Worm (Caenorhabditis elegans) whole organism, L4/young adult: ENCODE measurements around the gene B0454.26.

Experiments
- W03F9.2 ChIP-seq: fragments of 150-350 bp; optimal IDR thresholded peaks from 2 replicates; lab custom pipeline; 2014; ENCODE audit warnings: missing biosample characterization, missing genetic modification characterization
- dao-5 ChIP-seq: sonication (generic microtip); optimal IDR thresholded peaks from 2 replicates; lab custom pipeline; 2016; ENCODE audit warnings: missing genotype, missing genetic modification characterization, moderate library complexity, missing compliant biosample characterization

DNA sequence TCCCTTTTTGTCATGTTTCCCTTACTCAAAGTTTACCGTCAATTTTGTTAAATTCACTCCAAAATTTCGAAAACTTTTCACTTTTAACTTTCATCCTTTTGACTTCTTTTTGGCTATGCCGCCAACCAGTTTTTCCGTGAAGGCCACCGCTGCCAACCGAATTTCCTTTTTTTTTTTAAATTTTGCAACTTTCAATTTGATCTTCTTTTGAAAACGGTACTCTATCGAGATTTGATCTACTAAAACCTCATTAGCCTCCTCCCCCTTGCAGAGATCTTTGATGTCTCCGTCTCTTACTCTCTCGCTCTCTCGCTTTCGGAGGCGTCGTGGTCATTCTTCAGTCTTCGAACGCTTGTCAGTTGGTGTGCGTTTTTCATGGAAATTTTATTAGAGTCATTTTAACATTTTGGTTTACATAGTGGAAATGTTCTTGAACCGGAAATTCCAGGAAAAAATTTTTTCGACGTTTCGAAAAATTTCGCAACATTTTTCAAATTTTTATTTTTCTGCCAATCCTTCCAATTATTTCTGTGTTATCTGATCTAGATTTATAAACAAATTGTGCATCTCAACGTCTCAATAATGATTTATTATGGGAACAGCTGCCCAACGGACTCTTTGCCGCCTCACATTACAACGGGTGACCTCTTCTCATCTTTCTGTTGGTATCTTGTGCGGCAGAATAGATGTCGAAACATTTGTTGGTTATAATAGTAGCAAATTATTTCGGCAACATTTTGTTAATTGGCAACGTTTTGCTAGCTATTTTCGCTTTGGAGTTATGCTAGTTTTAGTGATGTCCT lies 43.6 kb downstream of the B0454.26 start:
- no peak for TF ChIP-seq dao-5
- no peak for TF ChIP-seq W03F9.2 (tag; lab: Kevin White, UChicago)
